Worm (Caenorhabditis elegans) whole organism, midembryonic: ENCODE data around the gene C07A9.5.

ENCODE experiments used
- T22C8.4 ChIP-seq: fragments of 200-800 bp; sonication (Bioruptor generic); IDR thresholded peaks from 2 replicates; pipeline ENCODE4 v1.3.6; 2022; ENCODE audit warnings: missing genetic modification characterization, missing compliant biosample characterization
- cog-1 ChIP-seq: sonication (generic microtip); optimal IDR thresholded peaks from 2 replicates; lab custom pipeline; 2016; ENCODE audit warnings: missing genetic modification characterization, missing compliant biosample characterization
- flt-1 ChIP-seq: fragments of 200-800 bp; sonication (Bioruptor generic); IDR thresholded peaks from 2 replicates; pipeline ENCODE4 v1.3.6; 2022; ENCODE audit warnings: missing genetic modification characterization, missing compliant biosample characterization
- klf-2 ChIP-seq: fragments of 200-800 bp; sonication (Bioruptor generic); conservative IDR thresholded peaks from 2 replicates; pipeline ENCODE4 v1.3.6; 2022; ENCODE audit warnings: missing genetic modification reagents, missing genetic modification characterization, missing compliant biosample characterization
- med-1 ChIP-seq: sonication (generic microtip); optimal IDR thresholded peaks from 2 replicates; lab custom pipeline; 2017; ENCODE audit warnings: missing genetic modification characterization, mild to moderate bottlenecking, missing compliant biosample characterization, antibody characterized with exemption, missing genetic modification reagents; ENCODE audit not compliant: insufficient read depth
- ref-1 ChIP-seq: fragments of 200-800 bp; sonication (Bioruptor generic); conservative IDR thresholded peaks from 2 replicates; pipeline ENCODE4 v1.3.6; 2022; ENCODE audit warnings: missing genetic modification reagents, missing genetic modification characterization, missing compliant biosample characterization
- tab-1 ChIP-seq: fragments of 200-800 bp; sonication (Bioruptor generic); IDR thresholded peaks from 2 replicates; pipeline ENCODE4 v1.3.6; 2022; ENCODE audit warnings: missing genetic modification characterization, missing compliant biosample characterization
- ztf-23 ChIP-seq: fragments of 200-800 bp; sonication (Bioruptor generic); IDR thresholded peaks from 2 replicates; pipeline ENCODE4 v1.3.6; 2022; ENCODE audit warnings: missing genetic modification reagents, missing genetic modification characterization, missing compliant biosample characterization
- ztf-29 ChIP-seq: fragments of 200-800 bp; sonication (Bioruptor generic); IDR thresholded peaks from 2 replicates; pipeline ENCODE4 v1.3.6; 2022; ENCODE audit warnings: missing genetic modification reagents, missing genetic modification characterization, missing compliant biosample characterization

- no peak for TF ChIP-seq ztf-23
- no peak for TF ChIP-seq tab-1 (GFP tag; lab: Robert Waterston, UW)
- no peak for TF ChIP-seq ztf-29 (GFP tag; lab: Robert Waterston, UW)
- TF ChIP-seq med-1 (GFP tag; lab: Kevin White, UChicago): no peak
- no peak for TF ChIP-seq flt-1
- TF ChIP-seq ref-1 (GFP tag; lab: Robert Waterston, UW): no peak
- no peak for TF ChIP-seq klf-2 (GFP tag; lab: Robert Waterston, UW)
- TF ChIP-seq T22C8.4: no peak
- TF ChIP-seq cog-1 (tag; lab: Kevin White, UChicago): no peak
These were observed 47.8 kb upstream of the C07A9.5 start for ce11 chrIII:9730407-9730806.
